Fruit fly (Drosophila melanogaster): ENCODE measurements around the gene Ccz1.
A peak's percentile ranks its signal among the peaks of the same experiment; 100 is the strongest.

Ccz1 gene

dm6 chr3L:3942241-3943028 is 43.5 kb upstream of the Ccz1 start, which contains the start of the genes CG10863 and CG14982:
Gene CG10863 (minus strand): TSS chr3L:3942465.
Gene CG14982 (plus strand): TSS chr3L:3942710.
- TF ChIP-seq Myc (optimal IDR thresholded peaks at IDR 0.05) = no peak
- no peak for TF ChIP-seq dmrt93B (GFP tag; optimal IDR thresholded peaks at IDR 0.05)
- TF ChIP-seq Mio (GFP tag; optimal IDR thresholded peaks at IDR 0.05) = no peak
- TF ChIP-seq Sp1 (GFP tag; optimal IDR thresholded peaks at IDR 0.05) = peak; percentile 29
- peak; percentile 8 for TF ChIP-seq sage (GFP tag; optimal IDR thresholded peaks at IDR 0.05)
- TF ChIP-seq pan (optimal IDR thresholded peaks at IDR 0.05) = no peak
- no peak for TF ChIP-seq jim (GFP tag; optimal IDR thresholded peaks at IDR 0.05)
- no peak for TF ChIP-seq N (GFP tag; optimal IDR thresholded peaks at IDR 0.05)
- TF ChIP-seq Hr83 (GFP tag; optimal IDR thresholded peaks at IDR 0.05; ENCODE audit: poor library complexity, severe bottlenecking) = no peak
- peak; percentile 19 for TF ChIP-seq Vsx2 (GFP tag; optimal IDR thresholded peaks at IDR 0.05; ENCODE audit: partially characterized antibody)
- peak; percentile 52 for TF ChIP-seq rgr (GFP tag; optimal IDR thresholded peaks at IDR 0.05)
- no peak for TF ChIP-seq Rel (GFP tag; optimal IDR thresholded peaks at IDR 0.05)
- peak; percentile 80 for TF ChIP-seq Rel (tag; optimal IDR thresholded peaks at IDR 0.05)
- no peak for TF ChIP-seq CG9705 (GFP tag; optimal IDR thresholded peaks at IDR 0.05)
- TF ChIP-seq OdsH (GFP tag; optimal IDR thresholded peaks at IDR 0.05) = peak; percentile 3
- peak; percentile 35 for TF ChIP-seq br (GFP tag; optimal IDR thresholded peaks at IDR 0.05)
- TF ChIP-seq h (GFP tag; optimal IDR thresholded peaks at IDR 0.05) = peak; percentile 47
- TF ChIP-seq Dif (GFP tag; optimal IDR thresholded peaks at IDR 0.05; ENCODE audit: partially characterized antibody) = peak; percentile 41
- no peak for TF ChIP-seq CrebA (GFP tag; optimal IDR thresholded peaks at IDR 0.05; ENCODE audit: borderline replicate concordance)

dm6 chr3L:3940075-3940819 is 41.3 kb upstream of the Ccz1 start, which contains the start of gene CG12766:
Gene CG12766 (minus strand): TSS chr3L:3940125.
- no peak for TF ChIP-seq dl (GFP tag; optimal IDR thresholded peaks at IDR 0.05; ENCODE audit: insufficient read depth in 1 of 2, partially characterized antibody in 2 of 2)
- TF ChIP-seq Sp1 (GFP tag; optimal IDR thresholded peaks at IDR 0.05) = no peak
- no peak for TF ChIP-seq Rel (GFP tag; optimal IDR thresholded peaks at IDR 0.05)
- no peak for TF ChIP-seq Rel (tag; optimal IDR thresholded peaks at IDR 0.05)
- TF ChIP-seq dsf (GFP tag; optimal IDR thresholded peaks at IDR 0.05; ENCODE audit: borderline replicate concordance) = no peak
- TF ChIP-seq Vsx2 (GFP tag; optimal IDR thresholded peaks at IDR 0.05; ENCODE audit: partially characterized antibody) = no peak
- TF ChIP-seq foxo (GFP tag; optimal IDR thresholded peaks at IDR 0.05) = no peak
- no peak for TF ChIP-seq Abd-B (GFP tag; optimal IDR thresholded peaks at IDR 0.05)
- TF ChIP-seq GATAd (GFP tag; optimal IDR thresholded peaks at IDR 0.05) = no peak
- TF ChIP-seq OdsH (GFP tag; optimal IDR thresholded peaks at IDR 0.05) = no peak
- no peak for TF ChIP-seq Dif (GFP tag; optimal IDR thresholded peaks at IDR 0.05; ENCODE audit: partially characterized antibody)
- TF ChIP-seq tai (GFP tag; optimal IDR thresholded peaks at IDR 0.05) = no peak
- no peak for TF ChIP-seq Mio (GFP tag; optimal IDR thresholded peaks at IDR 0.05)

- TF ChIP-seq Abd-B (GFP tag; optimal IDR thresholded peaks at IDR 0.05) = no peak
- TF ChIP-seq CrebA (GFP tag; optimal IDR thresholded peaks at IDR 0.05; ENCODE audit: borderline replicate concordance) = no peak
- TF ChIP-seq HLH106 (tag; optimal IDR thresholded peaks at IDR 0.05) = no peak
- no peak for TF ChIP-seq Jra (GFP tag; optimal IDR thresholded peaks at IDR 0.05)
- TF ChIP-seq ey (GFP tag; optimal IDR thresholded peaks at IDR 0.05) = no peak
- TF ChIP-seq Dfd (GFP tag; optimal IDR thresholded peaks at IDR 0.05) = no peak
- TF ChIP-seq psq (GFP tag; optimal IDR thresholded peaks at IDR 0.05) = no peak
- no peak for TF ChIP-seq sage (GFP tag; optimal IDR thresholded peaks at IDR 0.05)
- TF ChIP-seq pan (optimal IDR thresholded peaks at IDR 0.05) = no peak
- no peak for TF ChIP-seq Rel (GFP tag; optimal IDR thresholded peaks at IDR 0.05)
- no peak for TF ChIP-seq Rel (tag; optimal IDR thresholded peaks at IDR 0.05)
- TF ChIP-seq Hnf4 (GFP tag; optimal IDR thresholded peaks at IDR 0.05) = no peak
- TF ChIP-seq Hr83 (GFP tag; optimal IDR thresholded peaks at IDR 0.05; ENCODE audit: poor library complexity, severe bottlenecking) = no peak
- no peak for TF ChIP-seq Hr78 (GFP tag; optimal IDR thresholded peaks at IDR 0.05)
- TF ChIP-seq foxo (GFP tag; optimal IDR thresholded peaks at IDR 0.05) = no peak
- no peak for TF ChIP-seq Vsx2 (GFP tag; optimal IDR thresholded peaks at IDR 0.05; ENCODE audit: partially characterized antibody)
- TF ChIP-seq Mio (GFP tag; optimal IDR thresholded peaks at IDR 0.05) = no peak
- no peak for TF ChIP-seq sv (GFP tag; optimal IDR thresholded peaks at IDR 0.05)
Observed at dm6 chr3L:3937806-3938205, 38.9 kb upstream of the Ccz1 start, which contains the start of gene CG10866. Gene CG10866 (minus strand): TSS chr3L:3937992.

Measured in whole organism, wandering third instar larva.